Worm (Caenorhabditis elegans) whole organism, L2 larva: ENCODE results near the gene Y51A2B.8.

Experiments used
- C34F6.9 ChIP-seq: fragments of 150-350 bp; optimal IDR thresholded peaks from 2 replicates; lab custom pipeline; 2014; ENCODE audit warnings: missing biosample characterization, missing genetic modification characterization
- F13H6.1 ChIP-seq: sonication (generic microtip); optimal IDR thresholded peaks from 2 replicates; lab custom pipeline; 2016; ENCODE audit warnings: missing genetic modification characterization, missing compliant biosample characterization
- R02D3.7 ChIP-seq: fragments of 150-350 bp; optimal IDR thresholded peaks from 2 replicates; lab custom pipeline; 2014; ENCODE audit warnings: missing biosample characterization, missing genetic modification characterization
- Y55F3AM.14 ChIP-seq: fragments of 200-800 bp; sonication (Bioruptor generic); optimal IDR thresholded peaks from 2 replicates; lab custom pipeline; 2018; ENCODE audit warnings: mild to moderate bottlenecking, missing genetic modification characterization, missing compliant biosample characterization
- aly-2 ChIP-seq: fragments of 150-350 bp; optimal IDR thresholded peaks from 2 replicates; lab custom pipeline; 2014; ENCODE audit warnings: missing biosample characterization, missing genetic modification characterization
- ama-1 ChIP-seq: fragments of 150-350 bp; optimal IDR thresholded peaks from 2 replicates; lab custom pipeline; 2018; ENCODE audit warnings: inconsistent platforms
- blmp-1 ChIP-seq: sonication (generic microtip); optimal IDR thresholded peaks from 2 replicates; lab custom pipeline; 2017; ENCODE audit warnings: missing genetic modification characterization, mild to moderate bottlenecking, missing compliant biosample characterization, antibody characterized with exemption, moderate library complexity; ENCODE audit not compliant: insufficient read depth
- ceh-82 ChIP-seq: fragments of 150-350 bp; optimal IDR thresholded peaks from 2 replicates; lab custom pipeline; 2014; ENCODE audit warnings: missing biosample characterization, missing genetic modification characterization
- crh-2 ChIP-seq: sonication (generic microtip); optimal IDR thresholded peaks from 2 replicates; lab custom pipeline; 2017; ENCODE audit warnings: missing biosample characterization, missing genetic modification characterization
- dmd-4 ChIP-seq: sonication (generic microtip); optimal IDR thresholded peaks from 2 replicates; lab custom pipeline; 2017; ENCODE audit warnings: missing biosample characterization, missing genetic modification characterization
- egl-27 ChIP-seq: sonication (generic microtip); optimal IDR thresholded peaks from 3 replicates; lab custom pipeline; 2017; ENCODE audit warnings: missing biosample characterization, missing genetic modification reagents, missing genetic modification characterization
- fos-1 ChIP-seq: fragments of 150-350 bp; optimal IDR thresholded peaks from 2 replicates; lab custom pipeline; 2014; ENCODE audit warnings: missing biosample characterization, missing genetic modification characterization
- gmeb-1 ChIP-seq: fragments of 150-350 bp; optimal IDR thresholded peaks from 2 replicates; lab custom pipeline; 2014; ENCODE audit warnings: missing biosample characterization, missing genetic modification characterization
- lsy-2 ChIP-seq, 2 experiments: fragments of 150-350 bp in 1 of 2; sonication (generic microtip) in 1 of 2; optimal IDR thresholded peaks; 2 replicates each; lab custom pipeline; 2014 to 2017; ENCODE audit warnings: missing biosample characterization in 2 of 2, missing genetic modification characterization in 2 of 2
- mab-5 ChIP-seq: fragments of 150-350 bp; optimal IDR thresholded peaks from 2 replicates; lab custom pipeline; 2014; ENCODE audit warnings: missing biosample characterization, missing genetic modification characterization
- mbf-1 ChIP-seq: sonication (generic microtip); optimal IDR thresholded peaks from 2 replicates; lab custom pipeline; 2017; ENCODE audit warnings: missing biosample characterization, missing genetic modification characterization
- mdl-1 ChIP-seq, 2 experiments: fragments of 150-350 bp in 1 of 2; sonication (generic microtip) in 1 of 2; optimal IDR thresholded peaks; 2 replicates each; lab custom pipeline; 2017; ENCODE audit warnings: missing biosample characterization in 2 of 2, missing genetic modification characterization in 2 of 2
- nhr-11 ChIP-seq: fragments of 150-350 bp; optimal IDR thresholded peaks from 2 replicates; lab custom pipeline; 2014; ENCODE audit warnings: missing biosample characterization, missing genetic modification characterization
- nhr-129 ChIP-seq: fragments of 150-350 bp; optimal IDR thresholded peaks from 2 replicates; lab custom pipeline; 2014; ENCODE audit warnings: missing biosample characterization, missing genetic modification characterization
- nhr-237 ChIP-seq: fragments of 150-350 bp; optimal IDR thresholded peaks from 2 replicates; lab custom pipeline; 2014; ENCODE audit warnings: missing biosample characterization, missing genetic modification characterization
- nhr-6 ChIP-seq: fragments of 150-350 bp; optimal IDR thresholded peaks from 2 replicates; lab custom pipeline; 2014; ENCODE audit warnings: missing biosample characterization, missing genetic modification characterization
- nhr-77 ChIP-seq: fragments of 150-350 bp; optimal IDR thresholded peaks from 2 replicates; lab custom pipeline; 2014; ENCODE audit warnings: missing biosample characterization, missing genetic modification characterization
- peb-1 ChIP-seq: fragments of 150-350 bp; optimal IDR thresholded peaks from 2 replicates; lab custom pipeline; 2014; ENCODE audit warnings: missing biosample characterization, missing genetic modification characterization
- sem-4 ChIP-seq: fragments of 150-350 bp; optimal IDR thresholded peaks from 2 replicates; lab custom pipeline; 2014; ENCODE audit warnings: missing biosample characterization, missing genetic modification reagents, missing genetic modification characterization
- skn-1 ChIP-seq: sonication (generic microtip); optimal IDR thresholded peaks from 2 replicates; lab custom pipeline; 2017; ENCODE audit warnings: missing biosample characterization, missing genetic modification characterization
- sma-3 ChIP-seq: sonication (generic microtip); optimal IDR thresholded peaks from 2 replicates; lab custom pipeline; 2016; ENCODE audit warnings: missing genetic modification reagents, missing genetic modification characterization, missing compliant biosample characterization
- sma-9 ChIP-seq, 2 experiments: fragments of 150-350 bp in 1 of 2; sonication (generic microtip) in 1 of 2; optimal IDR thresholded peaks; 2 replicates each; lab custom pipeline; 2014 to 2016; ENCODE audit warnings: missing genetic modification characterization in 2 of 2, mild to moderate bottlenecking in 1 of 2, missing biosample characterization in 1 of 2, missing compliant biosample characterization in 1 of 2, missing genetic modification reagents in 1 of 2, moderate library complexity in 1 of 2
- snpc-4 ChIP-seq: fragments of 150-350 bp; optimal IDR thresholded peaks from 2 replicates; lab custom pipeline; 2014; ENCODE audit warnings: missing biosample characterization, missing genetic modification characterization
- unc-55 ChIP-seq: fragments of 150-350 bp; sonication (generic microtip); optimal IDR thresholded peaks from 3 replicates; lab custom pipeline; 2014; ENCODE audit warnings: missing biosample characterization, missing genetic modification reagents, missing genetic modification characterization
- zag-1 ChIP-seq: fragments of 150-350 bp; optimal IDR thresholded peaks from 2 replicates; lab custom pipeline; 2014; ENCODE audit warnings: missing biosample characterization, missing genetic modification characterization
- ztf-1 ChIP-seq: fragments of 200-800 bp; sonication (Bioruptor generic); conservative IDR thresholded peaks from 2 replicates; pipeline ENCODE4 v1.3.6; 2022; ENCODE audit warnings: missing genetic modification characterization, missing compliant biosample characterization
- ztf-11 ChIP-seq: sonication (generic microtip); optimal IDR thresholded peaks from 2 replicates; lab custom pipeline; 2017; ENCODE audit warnings: missing biosample characterization, missing genetic modification characterization

The Y51A2B.8 gene

ce11 chrV:18359888-18360287, 19.0 kb upstream of the Y51A2B.8 start, which contains the start of gene C08E8.5:
TSS of gene C08E8.5 (minus strand) at chrV:18359988.
- no peak for TF ChIP-seq egl-27 (tag; lab: Kevin White, UChicago)
- TF ChIP-seq sma-3 (GFP tag; lab: Kevin White, UChicago) = no peak
- no peak for TF ChIP-seq lsy-2 (tag; optimal IDR thresholded peaks at IDR 0.05; lab: Kevin White, UChicago)
- TF ChIP-seq fos-1 (tag; lab: Kevin White, UChicago) = no peak
- TF ChIP-seq zag-1 (tag; lab: Kevin White, UChicago) = no peak
- TF ChIP-seq peb-1 (tag; lab: Kevin White, UChicago) = no peak
- TF ChIP-seq nhr-129 (tag; lab: Kevin White, UChicago) = no peak
- no peak for TF ChIP-seq C34F6.9
- no peak for TF ChIP-seq mbf-1 (tag; lab: Kevin White, UChicago)
- TF ChIP-seq mab-5 (tag; lab: Kevin White, UChicago) = no peak
- TF ChIP-seq nhr-11 (tag; lab: Kevin White, UChicago) = no peak
- TF ChIP-seq aly-2 = no peak
- TF ChIP-seq ztf-1 (GFP tag; lab: Robert Waterston, UW) = no peak
- no peak for TF ChIP-seq blmp-1 (tag; lab: Kevin White, UChicago)
- no peak for TF ChIP-seq nhr-77 (tag; lab: Kevin White, UChicago)
- TF ChIP-seq ztf-11 (tag; lab: Kevin White, UChicago) = no peak
- TF ChIP-seq F13H6.1 = no peak

ce11 chrV:18362402-18362801, 16.5 kb upstream of the Y51A2B.8 start, which contains the start of gene C08E8.1:
TSS of gene C08E8.1 (minus strand) at chrV:18362502.
- TF ChIP-seq ztf-1 (GFP tag; lab: Robert Waterston, UW) (no peak), Y55F3AM.14 (GFP tag; lab: Kevin White, UChicago) (no peak), sma-9 (GFP tag; optimal IDR thresholded peaks at IDR 0.05; lab: Kevin White, UChicago) (no peak), sma-9 (tag; optimal IDR thresholded peaks at IDR 0.05; lab: Kevin White, UChicago) (no peak), aly-2 (no peak), gmeb-1 (tag; lab: Kevin White, UChicago) (no peak), R02D3.7 (tag; lab: Kevin White, UChicago) (no peak), fos-1 (tag; lab: Kevin White, UChicago) (no peak), skn-1 (tag; lab: Kevin White, UChicago) (no peak), nhr-129 (tag; lab: Kevin White, UChicago) (no peak), nhr-237 (tag; lab: Kevin White, UChicago) (no peak), dmd-4 (no peak), unc-55 (GFP tag; lab: Kevin White, UChicago) (no peak)

ce11 chrV:18364558-18364957, 14.4 kb upstream of the Y51A2B.8 start, which contains the start of gene C08E8.9:
TSS of gene C08E8.9 (plus strand) at chrV:18364858.
- TF ChIP-seq R02D3.7 (tag; lab: Kevin White, UChicago) (no peak), ceh-82 (no peak), nhr-11 (tag; lab: Kevin White, UChicago) (no peak), ama-1 (lab: Kevin White, UChicago) (no peak), mdl-1 (tag; optimal IDR thresholded peaks at IDR 0.05; lab: Kevin White, UChicago) (no peak), blmp-1 (tag; lab: Kevin White, UChicago) (no peak), nhr-6 (no peak), skn-1 (tag; lab: Kevin White, UChicago) (no peak), dmd-4 (no peak), zag-1 (tag; lab: Kevin White, UChicago) (no peak), sem-4 (tag; lab: Kevin White, UChicago) (no peak), snpc-4 (tag; lab: Kevin White, UChicago) (no peak)

- TF ChIP-seq mdl-1 (tag; optimal IDR thresholded peaks at IDR 0.05; lab: Kevin White, UChicago) (no peak), nhr-11 (tag; lab: Kevin White, UChicago) (no peak), ceh-82 (no peak), ztf-1 (GFP tag; lab: Robert Waterston, UW) (no peak), sma-3 (GFP tag; lab: Kevin White, UChicago) (no peak)
- TF ChIP-seq, all 48 proteins: peak for 0
Measured at ce11 chrV:18368322-18368721, 10.6 kb upstream of the Y51A2B.8 start, which contains the start of gene C08E8.6. TSS of gene C08E8.6 (minus strand) at chrV:18368422.

ce11 chrV:18371028-18371427, 7.9 kb upstream of the Y51A2B.8 start:
- no peak for TF ChIP-seq crh-2 (tag; lab: Kevin White, UChicago)
- TF ChIP-seq gmeb-1 (tag; lab: Kevin White, UChicago) = no peak
- TF ChIP-seq nhr-237 (tag; lab: Kevin White, UChicago) = no peak
